Fruit fly (Drosophila melanogaster): ENCODE measurements around the gene CG34292.

DNA sequence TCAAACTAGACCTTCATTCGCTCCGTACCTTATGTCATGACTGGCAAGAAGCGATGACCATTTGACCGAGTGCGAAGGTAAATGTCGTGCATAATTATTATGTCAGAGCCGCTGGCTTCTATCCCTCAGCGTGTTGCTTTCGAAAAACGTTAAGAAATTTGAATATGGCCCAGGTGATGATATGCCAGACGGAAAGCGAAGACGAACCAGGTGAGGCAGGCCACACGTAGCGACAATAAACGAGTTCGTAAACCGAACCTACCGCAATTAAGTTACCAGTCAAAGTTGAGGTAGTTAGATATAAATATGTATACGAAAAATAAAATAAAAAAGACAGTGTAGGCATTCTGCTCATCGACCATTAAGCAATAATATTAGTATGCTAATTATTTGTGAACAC lies 14.6 kb downstream of the CG34292 start:
- TF ChIP-seq net (GFP tag; optimal IDR thresholded peaks at IDR 0.05) (no peak), CG9139 (GFP tag; optimal IDR thresholded peaks at IDR 0.05) (no peak)
